Fruit fly (Drosophila melanogaster) whole organism, embryonic: ENCODE results near the gene CG1635.

Source experiments
- BEAF-32 ChIP-seq: fragments of 200-800 bp; sonication (Bioruptor generic); optimal IDR thresholded peaks from 3 replicates; lab custom pipeline; 2017; ENCODE audit warnings: missing biosample characterization, missing genetic modification characterization, mild to moderate bottlenecking, moderate library complexity, missing genetic modification reagents
- CG11695 ChIP-seq: fragments of 200-800 bp; sonication (Bioruptor generic); IDR thresholded peaks from 3 replicates; pipeline ENCODE4 v1.3.6; 2022; ENCODE audit warnings: missing biosample characterization, missing genetic modification characterization
- CG12391 ChIP-seq: fragments of 200-800 bp; sonication (Bioruptor generic); optimal IDR thresholded peaks from 3 replicates; lab custom pipeline; 2018; ENCODE audit warnings: missing biosample characterization, mild to moderate bottlenecking, missing genetic modification characterization, moderate library complexity
- CG13424 ChIP-seq: fragments of 200-800 bp; sonication (Bioruptor generic); optimal IDR thresholded peaks from 2 replicates; lab custom pipeline; 2019; ENCODE audit warnings: missing biosample characterization, mild to moderate bottlenecking, missing genetic modification characterization, moderate library complexity
- CG13775 ChIP-seq: fragments of 200-800 bp; sonication (Bioruptor generic); optimal IDR thresholded peaks from 3 replicates; lab custom pipeline; 2017; ENCODE audit warnings: missing biosample characterization, mild to moderate bottlenecking, missing genetic modification characterization
- CG1603 ChIP-seq: fragments of 200-800 bp; sonication (Bioruptor generic); optimal IDR thresholded peaks from 2 replicates; lab custom pipeline; 2019; ENCODE audit warnings: missing biosample characterization, mild to moderate bottlenecking, missing genetic modification characterization, moderate library complexity
- CG16813 ChIP-seq: fragments of 200-800 bp; sonication (Bioruptor generic); IDR thresholded peaks from 3 replicates; pipeline ENCODE4 v1.3.6; 2022; ENCODE audit warnings: missing biosample characterization, missing genetic modification characterization; ENCODE audit not compliant: partially characterized antibody
- CG17186 ChIP-seq: fragments of 200-800 bp; sonication (Bioruptor generic); optimal IDR thresholded peaks from 3 replicates; lab custom pipeline; 2017; ENCODE audit warnings: missing biosample characterization, missing genetic modification reagents, missing genetic modification characterization
- CG17328 ChIP-seq: fragments of 200-800 bp; sonication (Bioruptor generic); IDR thresholded peaks from 2 replicates; pipeline ENCODE4 v1.3.6; 2022; ENCODE audit warnings: missing biosample characterization, missing genetic modification characterization
- CG34422 ChIP-seq: fragments of 200-800 bp; sonication (Bioruptor generic); IDR thresholded peaks from 3 replicates; pipeline ENCODE4 v1.3.6; 2022; ENCODE audit warnings: missing biosample characterization, missing genetic modification characterization
- CG3847 ChIP-seq: fragments of 200-800 bp; sonication (Bioruptor generic); IDR thresholded peaks from 2 replicates; pipeline ENCODE4 v1.3.6; 2022; ENCODE audit warnings: missing biosample characterization, missing genetic modification characterization
- CG6791 ChIP-seq: fragments of 200-800 bp; sonication (Bioruptor generic); IDR thresholded peaks from 3 replicates; pipeline ENCODE4 v1.3.6; 2022; ENCODE audit warnings: missing biosample characterization, missing genetic modification characterization; ENCODE audit not compliant: partially characterized antibody
- CG7839 ChIP-seq: fragments of 200-800 bp; sonication (Bioruptor generic); optimal IDR thresholded peaks from 3 replicates; lab custom pipeline; 2018; ENCODE audit warnings: missing biosample characterization, mild to moderate bottlenecking, missing genetic modification characterization, moderate library complexity
- Chrac-16 ChIP-seq: fragments of 200-800 bp; sonication (Bioruptor generic); optimal IDR thresholded peaks from 3 replicates; lab custom pipeline; 2016; ENCODE audit warnings: missing biosample characterization, missing genetic modification characterization
- Dfd ChIP-seq, 2 experiments: fragments of >200 bp; optimal IDR thresholded peaks; 2 replicates each; lab custom pipeline; 2017; ENCODE audit warnings: missing biosample characterization in 2 of 2, missing genetic modification characterization in 2 of 2
- Doc3 ChIP-seq: fragments of 200-800 bp; sonication (Bioruptor generic); IDR thresholded peaks from 3 replicates; pipeline ENCODE4 v1.3.6; 2022; ENCODE audit warnings: missing biosample characterization, missing genetic modification characterization; ENCODE audit not compliant: partially characterized antibody
- Elba2 ChIP-seq: fragments of 200-800 bp; sonication (Bioruptor generic); optimal IDR thresholded peaks from 3 replicates; lab custom pipeline; 2016; ENCODE audit warnings: missing biosample characterization, missing genetic modification characterization
- Ets97D ChIP-seq: fragments of 200-800 bp; sonication (Bioruptor generic); optimal IDR thresholded peaks from 3 replicates; lab custom pipeline; 2016; ENCODE audit warnings: missing biosample characterization, missing genetic modification characterization
- HLH54F ChIP-seq: fragments of 200-800 bp; sonication (Bioruptor generic); optimal IDR thresholded peaks from 3 replicates; lab custom pipeline; 2016; ENCODE audit warnings: missing biosample characterization, missing genetic modification characterization
- Lhr ChIP-seq: fragments of 200-800 bp; sonication (Bioruptor generic); optimal IDR thresholded peaks from 3 replicates; lab custom pipeline; 2017; ENCODE audit warnings: mild to moderate bottlenecking, missing biosample characterization, missing genetic modification reagents, missing genetic modification characterization
- MBD-R2 ChIP-seq: fragments of 200-800 bp; sonication (Bioruptor generic); IDR thresholded peaks from 2 replicates; pipeline ENCODE4 v1.3.6; 2022; ENCODE audit warnings: missing biosample characterization, missing genetic modification characterization
- Mad ChIP-seq: fragments of 200-800 bp; sonication (Bioruptor generic); optimal IDR thresholded peaks from 2 replicates; lab custom pipeline; 2016; ENCODE audit warnings: missing biosample characterization, missing genetic modification characterization
- Max ChIP-seq: fragments of 200-800 bp; sonication (Bioruptor generic); optimal IDR thresholded peaks from 2 replicates; lab custom pipeline; 2016; ENCODE audit warnings: missing biosample characterization, mild to moderate bottlenecking, missing genetic modification characterization
- Nf-YB ChIP-seq: fragments of 200-800 bp; sonication (Bioruptor generic); optimal IDR thresholded peaks from 3 replicates; lab custom pipeline; 2019; ENCODE audit warnings: missing biosample characterization, mild to moderate bottlenecking, missing genetic modification characterization, moderate library complexity
- PHDP ChIP-seq: fragments of 200-800 bp; sonication (Bioruptor generic); optimal IDR thresholded peaks from 3 replicates; lab custom pipeline; 2018; ENCODE audit warnings: missing biosample characterization, mild to moderate bottlenecking, missing genetic modification characterization, moderate library complexity
- Xbp1 ChIP-seq: fragments of 200-800 bp; sonication (Bioruptor generic); optimal IDR thresholded peaks from 3 replicates; lab custom pipeline; 2016; ENCODE audit warnings: missing biosample characterization, mild to moderate bottlenecking, missing genetic modification characterization
- ato ChIP-seq: fragments of 200-800 bp; sonication (Bioruptor generic); IDR thresholded peaks from 2 replicates; pipeline ENCODE4 v1.3.6; 2022; ENCODE audit warnings: missing biosample characterization, missing genetic modification characterization; ENCODE audit not compliant: partially characterized antibody
- bcd ChIP-seq: fragments of 200-800 bp; sonication (Bioruptor generic); optimal IDR thresholded peaks from 2 replicates; lab custom pipeline; 2017; ENCODE audit warnings: missing biosample characterization, mild to moderate bottlenecking, missing genetic modification characterization
- cas ChIP-seq: fragments of 200-800 bp; sonication (Bioruptor generic); IDR thresholded peaks from 2 replicates; pipeline ENCODE4 v1.3.6; 2022; ENCODE audit warnings: missing biosample characterization, missing genetic modification characterization
- crp ChIP-seq, 2 experiments: fragments of 200-800 bp; sonication (Bioruptor generic); optimal IDR thresholded peaks; 2 replicates in 1 of 2; 3 replicates in 1 of 2; lab custom pipeline; 2017; ENCODE audit warnings: missing biosample characterization in 2 of 2, missing genetic modification characterization in 2 of 2, mild to moderate bottlenecking in 1 of 2, moderate library complexity in 1 of 2
- gcm ChIP-seq: fragments of 200-800 bp; sonication (Bioruptor generic); optimal IDR thresholded peaks from 2 replicates; lab custom pipeline; 2019; ENCODE audit warnings: missing biosample characterization, mild to moderate bottlenecking, missing genetic modification characterization, moderate library complexity
- grau ChIP-seq: fragments of 200-800 bp; optimal IDR thresholded peaks from 3 replicates; lab custom pipeline; 2019; ENCODE audit warnings: missing biosample characterization, mild to moderate bottlenecking, missing genetic modification characterization, moderate library complexity
- hb ChIP-seq: fragments of 200-800 bp; sonication (Bioruptor generic); IDR thresholded peaks from 3 replicates; pipeline ENCODE4 v1.3.6; 2022; ENCODE audit warnings: missing biosample characterization, missing genetic modification characterization; ENCODE audit not compliant: partially characterized antibody
- insv ChIP-seq, 2 experiments: fragments of 200-800 bp; sonication (Bioruptor generic); optimal IDR thresholded peaks; 3 replicates each; lab custom pipeline; 2016 to 2018; ENCODE audit warnings: missing biosample characterization in 2 of 2, missing genetic modification characterization in 2 of 2
- lbe ChIP-seq: fragments of 200-800 bp; sonication (Bioruptor generic); optimal IDR thresholded peaks from 2 replicates; lab custom pipeline; 2016; ENCODE audit warnings: missing biosample characterization, mild to moderate bottlenecking, missing genetic modification characterization
- nerfin-1 ChIP-seq: fragments of 200-800 bp; sonication (Bioruptor generic); optimal IDR thresholded peaks from 3 replicates; lab custom pipeline; 2019; ENCODE audit warnings: missing biosample characterization, mild to moderate bottlenecking, missing genetic modification characterization, moderate library complexity
- otp ChIP-seq: fragments of 200-800 bp; sonication (Bioruptor generic); IDR thresholded peaks from 3 replicates; pipeline ENCODE4, ENCODE4 v1.3.6; 2022; ENCODE audit warnings: missing biosample characterization, missing genetic modification characterization
- p53 ChIP-seq: fragments of 200-800 bp; sonication (Bioruptor generic); optimal IDR thresholded peaks from 2 replicates; lab custom pipeline; 2016; ENCODE audit warnings: missing biosample characterization, missing genetic modification characterization
- prd ChIP-seq, 3 experiments: fragments of >200 bp in 2 of 3; fragments of 200-800 bp in 1 of 3; sonication (Bioruptor generic) in 1 of 3; optimal IDR thresholded peaks in 2 of 3; IDR thresholded peaks in 1 of 3; 2 replicates in 2 of 3; 3 replicates in 1 of 3; pipeline versions ENCODE4 v1.3.6 to Lab custom; 2017 to 2022; ENCODE audit warnings: missing biosample characterization in 1 of 3, missing genetic modification characterization in 1 of 3
- pzg ChIP-seq: fragments of 200-800 bp; sonication (Bioruptor generic); optimal IDR thresholded peaks from 3 replicates; lab custom pipeline; 2018; ENCODE audit warnings: missing biosample characterization, mild to moderate bottlenecking, missing genetic modification characterization, moderate library complexity
- row ChIP-seq: fragments of 200-800 bp; sonication (Bioruptor generic); IDR thresholded peaks from 3 replicates; pipeline ENCODE4 v1.3.6; 2022; ENCODE audit warnings: missing biosample characterization, missing genetic modification characterization
- sd ChIP-seq: fragments of 200-800 bp; sonication (Bioruptor generic); optimal IDR thresholded peaks from 3 replicates; lab custom pipeline; 2018; ENCODE audit warnings: missing biosample characterization, mild to moderate bottlenecking, missing genetic modification characterization, moderate library complexity
- sens ChIP-seq: fragments of 200-800 bp; sonication (Bioruptor generic); peaks from one replicate; lab custom pipeline; 2016; ENCODE audit warnings: missing biosample characterization, missing genetic modification characterization
- sisA ChIP-seq: fragments of 200-800 bp; sonication (Bioruptor generic); IDR thresholded peaks from 2 replicates; pipeline ENCODE4 v1.3.6; 2022; ENCODE audit warnings: missing biosample characterization, missing genetic modification characterization
- slou ChIP-seq: fragments of 200-800 bp; sonication (Bioruptor generic); optimal IDR thresholded peaks from 3 replicates; lab custom pipeline; 2016; ENCODE audit warnings: missing biosample characterization, missing genetic modification characterization
- ssp ChIP-seq: fragments of 200-800 bp; sonication (Bioruptor generic); IDR thresholded peaks from 2 replicates; pipeline ENCODE4 v1.3.6; 2022; ENCODE audit warnings: missing biosample characterization, missing genetic modification characterization
- unc-4 ChIP-seq: fragments of 200-800 bp; sonication (Bioruptor generic); IDR thresholded peaks from 2 replicates; pipeline ENCODE4 v1.3.6; 2022; ENCODE audit warnings: missing biosample characterization, missing genetic modification characterization; ENCODE audit not compliant: partially characterized antibody
- zf30C ChIP-seq: fragments of 200-800 bp; sonication (Bioruptor generic); optimal IDR thresholded peaks from 3 replicates; lab custom pipeline; 2018; ENCODE audit warnings: missing biosample characterization, mild to moderate bottlenecking, missing genetic modification characterization

The CG1635 gene

DNA sequence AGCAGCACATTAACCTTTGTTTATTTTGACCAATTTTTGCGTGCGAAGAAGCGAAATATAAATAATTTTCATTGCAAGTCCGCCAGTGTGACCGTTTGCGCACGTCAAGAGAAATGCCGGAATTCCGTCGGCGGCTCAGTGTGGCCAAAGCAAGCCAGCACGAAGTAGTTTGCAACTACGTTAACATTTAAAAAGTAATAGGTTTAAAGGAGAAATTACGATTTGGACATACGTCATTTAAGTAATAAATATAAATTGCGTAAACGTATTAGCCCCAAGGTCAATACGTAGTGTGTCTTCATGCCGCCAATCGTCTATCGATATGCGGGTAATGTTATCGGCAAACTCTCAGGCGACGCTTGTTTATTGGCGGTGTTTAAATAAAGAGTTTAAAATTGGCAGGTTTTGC is 7.9 kb upstream of the CG1635 start, which contains the start of the genes pygo and rod (continued):
- peak; percentile 50; the same call in 1 of the 3 replicates for TF ChIP-seq CG34422 (GFP tag; lab: Robert Waterston, UW)
- 0 out of 2 replicates have a peak, but pooled peaks have one; percentile 17 for TF ChIP-seq ssp (GFP tag; lab: Robert Waterston, UW)
- peak; percentile 97 for TF ChIP-seq sd (tag; lab: Kevin White, UChicago)
- no peak for TF ChIP-seq CG11695 (GFP tag; lab: Robert Waterston, UW)
- no peak for TF ChIP-seq Chrac-16 (GFP tag; lab: Kevin White, UChicago)
- TF ChIP-seq MBD-R2, result peak; percentile 84
- peak; percentile 64; the same call in 2 of the 3 replicates for TF ChIP-seq Doc3 (GFP tag; lab: Robert Waterston, UW)
- peak; percentile 67 for TF ChIP-seq unc-4
- TF ChIP-seq Dfd (GFP tag; optimal IDR thresholded peaks at IDR 0.05; lab: Kevin White, UChicago), result no peak
- TF ChIP-seq otp (GFP tag; lab: Robert Waterston, UW), result no peak
- TF ChIP-seq CG17328, result no peak
- peak; percentile 61 for TF ChIP-seq Ets97D (GFP tag; lab: Kevin White, UChicago)
- TF ChIP-seq bcd (GFP tag; lab: Kevin White, UChicago), result peak; percentile 6
- peak; percentile 20 for TF ChIP-seq Lhr (GFP tag; lab: Kevin White, UChicago)
- no peak for TF ChIP-seq prd (optimal IDR thresholded peaks at IDR 0.05; lab: Kevin White, UChicago)
- TF ChIP-seq prd (GFP tag; IDR thresholded peaks at IDR 0.05; lab: Robert Waterston, UW), result 0 out of 3 replicates have a peak, but pooled peaks have one; percentile 5
- peak; percentile 39 for TF ChIP-seq p53 (GFP tag; lab: Kevin White, UChicago)
- TF ChIP-seq Xbp1 (GFP tag; lab: Kevin White, UChicago), result peak; percentile 39
- peak; percentile 22; the same call in 1 of the 3 replicates for TF ChIP-seq row
- TF ChIP-seq nerfin-1 (tag; lab: Kevin White, UChicago), result peak; percentile 60
- TF ChIP-seq CG7839 (tag; lab: Kevin White, UChicago), result no peak
- peak; percentile 86 for TF ChIP-seq pzg (GFP tag; lab: Kevin White, UChicago)
- TF ChIP-seq ato (GFP tag; lab: Robert Waterston, UW), result 0 out of 2 replicates have a peak, but pooled peaks have one; percentile 39
- peak; percentile 54 for TF ChIP-seq Elba2 (GFP tag; lab: Kevin White, UChicago)
- no peak for TF ChIP-seq lbe (GFP tag; lab: Kevin White, UChicago)
- TF ChIP-seq CG13424 (tag; lab: Kevin White, UChicago), result peak; percentile 16
- peak; percentile 68 for TF ChIP-seq BEAF-32
- no peak for TF ChIP-seq insv (GFP tag; optimal IDR thresholded peaks at IDR 0.05; lab: Kevin White, UChicago)
- TF ChIP-seq CG1603 (tag; lab: Kevin White, UChicago), result peak; percentile 77
- TF ChIP-seq cas (GFP tag; lab: Robert Waterston, UW), result no peak
- TF ChIP-seq Nf-YB, result no peak
- TF ChIP-seq sisA, result no peak
- peak; percentile 34 for TF ChIP-seq CG12391 (tag; lab: Kevin White, UChicago)
- no peak for TF ChIP-seq PHDP (tag; lab: Kevin White, UChicago)
- TF ChIP-seq crp (GFP tag; optimal IDR thresholded peaks at IDR 0.05; lab: Kevin White, UChicago), result peak in 1 of 2 experiments; percentile 6
- peak; percentile 16 for TF ChIP-seq Max (GFP tag; lab: Kevin White, UChicago)
- no peak for TF ChIP-seq grau (tag; lab: Kevin White, UChicago)
- peak; percentile 30 for TF ChIP-seq CG17186 (GFP tag; lab: Kevin White, UChicago)
- TF ChIP-seq slou, result no peak
- TF ChIP-seq HLH54F (GFP tag; lab: Kevin White, UChicago), result no peak
- TF ChIP-seq Mad (GFP tag; lab: Kevin White, UChicago), result peak; percentile 15
- TF ChIP-seq CG6791 (GFP tag; lab: Robert Waterston, UW), result peak; percentile 63; the same call in 2 of the 3 replicates
- TF ChIP-seq CG13775 (GFP tag; lab: Kevin White, UChicago), result peak; percentile 11
- TF ChIP-seq zf30C (GFP tag; lab: Kevin White, UChicago), result no peak
- TF ChIP-seq hb, result peak; percentile 72; the same call in 2 of the 3 replicates
- peak; percentile 35; the same call in 1 of the 2 replicates for TF ChIP-seq CG3847
- TF ChIP-seq CG16813, result peak; percentile 67
- peak; percentile 27 for TF ChIP-seq sens
- TF ChIP-seq gcm (GFP tag; lab: Kevin White, UChicago), result no peak
